Worm (Caenorhabditis elegans) whole organism, early embryonic: ENCODE measurements around the gene zmp-4.

Experiments used
- B0310.2 ChIP-seq: sonication (generic microtip); optimal IDR thresholded peaks from 2 replicates; lab custom pipeline; 2016; ENCODE audit warnings: mild to moderate bottlenecking, missing genetic modification characterization, missing compliant biosample characterization
- F13C5.2 ChIP-seq: sonication (generic microtip); optimal IDR thresholded peaks from 2 replicates; lab custom pipeline; 2017; ENCODE audit warnings: mild to moderate bottlenecking, missing genetic modification characterization, inconsistent platforms, missing compliant biosample characterization
- aly-1 ChIP-seq: sonication (generic microtip); optimal IDR thresholded peaks from 2 replicates; lab custom pipeline; 2016; ENCODE audit warnings: missing genetic modification characterization, missing compliant biosample characterization
- ama-1 ChIP-seq: fragments of 150-350 bp; optimal IDR thresholded peaks from 2 replicates; lab custom pipeline; 2014
- ceh-13 ChIP-seq: fragments of 200-800 bp; sonication (Bioruptor generic); optimal IDR thresholded peaks from 2 replicates; lab custom pipeline; 2018; ENCODE audit warnings: mild to moderate bottlenecking, missing genetic modification characterization, missing compliant biosample characterization
- ceh-36 ChIP-seq: sonication (generic microtip); optimal IDR thresholded peaks from 2 replicates; lab custom pipeline; 2016; ENCODE audit warnings: missing genetic modification characterization, inconsistent platforms, missing compliant biosample characterization
- ets-7 ChIP-seq: sonication (generic microtip); optimal IDR thresholded peaks from 2 replicates; lab custom pipeline; 2016; ENCODE audit warnings: missing genotype, missing genetic modification characterization, missing compliant biosample characterization
- flt-1 ChIP-seq: fragments of 200-800 bp; sonication (Bioruptor generic); IDR thresholded peaks from 2 replicates; pipeline ENCODE4 v1.3.6; 2022; ENCODE audit warnings: missing genetic modification characterization, missing compliant biosample characterization
- hmbx-1 ChIP-seq: sonication (generic microtip); optimal IDR thresholded peaks from 2 replicates; lab custom pipeline; 2016; ENCODE audit warnings: mild to moderate bottlenecking, missing genetic modification characterization, missing compliant biosample characterization
- hmg-4 ChIP-seq: fragments of 200-800 bp; sonication (Bioruptor generic); optimal IDR thresholded peaks from 2 replicates; lab custom pipeline; 2018; ENCODE audit warnings: mild to moderate bottlenecking, missing genetic modification characterization, missing compliant biosample characterization
- hnd-1 ChIP-seq: sonication (generic microtip); optimal IDR thresholded peaks from 2 replicates; lab custom pipeline; 2016; ENCODE audit warnings: missing genetic modification characterization, missing compliant biosample characterization
- pes-1 ChIP-seq: fragments of 200-800 bp; sonication (Bioruptor generic); IDR thresholded peaks from 2 replicates; pipeline ENCODE4 v1.3.6; 2022; ENCODE audit warnings: missing genetic modification reagents, missing genetic modification characterization, missing compliant biosample characterization
- scrt-1 ChIP-seq: fragments of 200-800 bp; sonication (Bioruptor generic); IDR thresholded peaks from 2 replicates; pipeline ENCODE4 v1.3.6; 2022; ENCODE audit warnings: missing genetic modification characterization, missing compliant biosample characterization
- sea-1 ChIP-seq: fragments of 200-800 bp; sonication (Bioruptor generic); conservative IDR thresholded peaks from 2 replicates; pipeline ENCODE4 v1.3.6; 2022; ENCODE audit warnings: missing genetic modification characterization, missing compliant biosample characterization
- tbx-11 ChIP-seq: fragments of 200-800 bp; sonication (Bioruptor generic); IDR thresholded peaks from 2 replicates; pipeline ENCODE4 v1.3.6; 2022; ENCODE audit warnings: missing genetic modification characterization, missing compliant biosample characterization
- tbx-37 ChIP-seq: fragments of 200-800 bp; sonication (Bioruptor generic); conservative IDR thresholded peaks from 2 replicates; pipeline ENCODE4 v1.3.6; 2022; ENCODE audit warnings: missing genetic modification reagents, missing genetic modification characterization, missing compliant biosample characterization
- tra-4 ChIP-seq: sonication (generic microtip); optimal IDR thresholded peaks from 2 replicates; lab custom pipeline; 2017; ENCODE audit warnings: missing genetic modification characterization, missing compliant biosample characterization

Gene zmp-4

DNA sequence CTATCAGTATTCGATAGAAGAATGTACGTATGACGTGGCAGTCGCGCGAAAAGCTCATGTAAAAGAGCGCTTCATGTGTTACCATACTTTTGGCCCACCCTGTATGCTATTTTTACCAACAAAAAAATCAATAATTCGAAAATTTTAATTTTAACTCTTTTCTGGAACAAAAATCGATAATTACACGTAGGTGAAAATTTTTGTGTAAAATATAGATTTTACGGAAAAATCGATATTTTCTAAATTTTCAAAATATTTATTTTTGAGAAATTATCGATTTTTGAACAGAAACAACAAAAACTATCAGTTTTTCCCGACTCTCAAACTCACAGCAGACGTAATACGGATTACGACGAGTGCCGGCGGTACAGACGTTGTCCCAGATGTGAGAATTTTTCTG is 23.7 kb upstream of the zmp-4 start:
- TF ChIP-seq flt-1 (no peak), ceh-13 (GFP tag; lab: Kevin White, UChicago) (no peak), sea-1 (GFP tag; lab: Robert Waterston, UW) (no peak), pes-1 (GFP tag; lab: Robert Waterston, UW) (no peak), hnd-1 (no peak), F13C5.2 (tag; lab: Kevin White, UChicago) (no peak), tbx-37 (GFP tag; lab: Robert Waterston, UW) (no peak), hmbx-1 (tag; lab: Kevin White, UChicago) (no peak), aly-1 (tag; lab: Kevin White, UChicago) (no peak)

ce11 chrV:14943774-14944173 is 22.4 kb upstream of the zmp-4 start:
- TF ChIP-seq ceh-36 (tag; lab: Kevin White, UChicago) (no peak), tra-4 (tag; lab: Kevin White, UChicago) (no peak), ama-1 (lab: Kevin White, UChicago) (no peak), flt-1 (no peak), F13C5.2 (tag; lab: Kevin White, UChicago) (no peak), scrt-1 (GFP tag; lab: Robert Waterston, UW) (no peak), pes-1 (GFP tag; lab: Robert Waterston, UW) (no peak), tbx-11 (no peak), sea-1 (GFP tag; lab: Robert Waterston, UW) (no peak), ets-7 (tag; lab: Kevin White, UChicago) (no peak), ceh-13 (GFP tag; lab: Kevin White, UChicago) (no peak), tbx-37 (GFP tag; lab: Robert Waterston, UW) (no peak), B0310.2 (tag; lab: Kevin White, UChicago) (no peak), hnd-1 (no peak)

DNA sequence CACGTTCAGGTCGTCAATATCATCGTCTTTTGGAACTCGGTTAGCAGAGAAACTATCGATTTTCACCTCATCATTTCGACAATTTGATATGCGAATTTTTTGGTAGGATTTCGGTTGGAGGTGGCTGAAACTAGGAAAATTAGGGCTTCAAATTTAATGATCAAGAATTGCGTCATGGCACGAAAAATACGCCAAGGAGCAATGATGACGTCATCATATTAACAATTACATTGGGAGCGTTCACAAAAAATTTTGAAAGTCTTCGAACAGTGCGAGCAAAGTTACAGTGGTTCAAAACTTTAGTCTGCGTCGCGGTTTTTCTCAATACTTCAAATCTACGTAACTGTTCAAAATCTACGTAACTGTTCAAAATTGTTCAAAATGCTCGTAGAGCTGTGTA is 21.5 kb upstream of the zmp-4 start:
- TF ChIP-seq F13C5.2 (tag; lab: Kevin White, UChicago) (no peak), flt-1 (no peak), ceh-36 (tag; lab: Kevin White, UChicago) (no peak), pes-1 (GFP tag; lab: Robert Waterston, UW) (no peak), ets-7 (tag; lab: Kevin White, UChicago) (no peak), tbx-11 (no peak), hmg-4 (GFP tag; lab: Kevin White, UChicago) (no peak), scrt-1 (GFP tag; lab: Robert Waterston, UW) (no peak), tra-4 (tag; lab: Kevin White, UChicago) (no peak), B0310.2 (tag; lab: Kevin White, UChicago) (no peak), tbx-37 (GFP tag; lab: Robert Waterston, UW) (no peak), sea-1 (GFP tag; lab: Robert Waterston, UW) (no peak), aly-1 (tag; lab: Kevin White, UChicago) (no peak), hnd-1 (no peak), ama-1 (lab: Kevin White, UChicago) (no peak), hmbx-1 (tag; lab: Kevin White, UChicago) (no peak), ceh-13 (GFP tag; lab: Kevin White, UChicago) (no peak)

DNA sequence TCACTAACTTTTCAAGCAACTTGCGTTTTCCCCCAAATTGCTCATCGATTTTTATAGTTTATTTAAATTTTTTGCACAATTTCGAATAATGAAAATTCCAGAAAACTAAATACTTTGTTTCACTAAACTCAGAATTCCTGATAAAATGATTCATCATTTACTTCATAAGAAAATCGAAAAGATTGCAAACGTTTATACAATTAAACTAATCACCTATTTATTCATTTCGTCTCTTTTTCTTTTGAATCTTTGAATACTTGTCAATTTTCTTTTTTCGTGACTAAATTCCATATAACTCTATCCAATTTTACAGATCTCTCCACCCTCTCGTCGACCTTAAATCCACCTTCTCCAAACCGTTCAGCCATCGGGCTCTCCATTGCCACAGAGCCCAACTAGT is 15.2 kb upstream of the zmp-4 start, which contains the start of gene C30G7.2:
TSS of gene C30G7.2 (plus strand) at position 301 of the 400 bp plus-strand sequence.
- no peak for TF ChIP-seq sea-1 (GFP tag; lab: Robert Waterston, UW)
- no peak for TF ChIP-seq hmg-4 (GFP tag; lab: Kevin White, UChicago)
- no peak for TF ChIP-seq F13C5.2 (tag; lab: Kevin White, UChicago)
- TF ChIP-seq tbx-37 (GFP tag; lab: Robert Waterston, UW) = no peak
- TF ChIP-seq ets-7 (tag; lab: Kevin White, UChicago) = no peak
- no peak for TF ChIP-seq flt-1
- no peak for TF ChIP-seq scrt-1 (GFP tag; lab: Robert Waterston, UW)
- no peak for TF ChIP-seq hnd-1
- no peak for TF ChIP-seq ceh-36 (tag; lab: Kevin White, UChicago)
- no peak for TF ChIP-seq B0310.2 (tag; lab: Kevin White, UChicago)
- no peak for TF ChIP-seq aly-1 (tag; lab: Kevin White, UChicago)
- no peak for TF ChIP-seq tbx-11
- TF ChIP-seq ama-1 (lab: Kevin White, UChicago) = no peak
- TF ChIP-seq tra-4 (tag; lab: Kevin White, UChicago) = no peak
- no peak for TF ChIP-seq ceh-13 (GFP tag; lab: Kevin White, UChicago)
- TF ChIP-seq pes-1 (GFP tag; lab: Robert Waterston, UW) = no peak
- no peak for TF ChIP-seq hmbx-1 (tag; lab: Kevin White, UChicago)

- TF ChIP-seq hmg-4 (GFP tag; lab: Kevin White, UChicago) (no peak), ets-7 (tag; lab: Kevin White, UChicago) (no peak), sea-1 (GFP tag; lab: Robert Waterston, UW) (no peak), pes-1 (GFP tag; lab: Robert Waterston, UW) (no peak), hnd-1 (no peak), B0310.2 (tag; lab: Kevin White, UChicago) (no peak), flt-1 (no peak), aly-1 (tag; lab: Kevin White, UChicago) (no peak), tbx-37 (GFP tag; lab: Robert Waterston, UW) (no peak), hmbx-1 (tag; lab: Kevin White, UChicago) (no peak), tbx-11 (no peak), ama-1 (lab: Kevin White, UChicago) (no peak), ceh-36 (tag; lab: Kevin White, UChicago) (no peak), ceh-13 (GFP tag; lab: Kevin White, UChicago) (no peak), tra-4 (tag; lab: Kevin White, UChicago) (no peak), F13C5.2 (tag; lab: Kevin White, UChicago) (no peak)
Observed at ce11 chrV:14933450-14934218, 12.2 kb upstream of the zmp-4 start.

- TF ChIP-seq ceh-13 (GFP tag; lab: Kevin White, UChicago) (no peak), flt-1 (no peak), ceh-36 (tag; lab: Kevin White, UChicago) (no peak), tbx-37 (GFP tag; lab: Robert Waterston, UW) (no peak), pes-1 (GFP tag; lab: Robert Waterston, UW) (no peak), ama-1 (lab: Kevin White, UChicago) (no peak), hmg-4 (GFP tag; lab: Kevin White, UChicago) (no peak), sea-1 (GFP tag; lab: Robert Waterston, UW) (no peak), aly-1 (tag; lab: Kevin White, UChicago) (no peak), hnd-1 (no peak), ets-7 (tag; lab: Kevin White, UChicago) (no peak), scrt-1 (GFP tag; lab: Robert Waterston, UW) (no peak), hmbx-1 (tag; lab: Kevin White, UChicago) (no peak)
Observed at ce11 chrV:14930168-14930567, 8.8 kb upstream of the zmp-4 start.
